Worm (Caenorhabditis elegans): Measurements from ENCODE around the gene C10C5.4.

Gene C10C5.4

ce11 chrIV:9333007-9333406, 45.3 kb upstream of the C10C5.4 start (continued):
- 0 out of 2 replicates have a peak, but pooled peaks have one; percentile 27 for TF ChIP-seq lin-1 (GFP tag; IDR thresholded peaks at IDR 0.05)
- TF ChIP-seq set-16 (GFP tag; IDR thresholded peaks at IDR 0.05), result no peak
- no peak for TF ChIP-seq T26A8.4 (GFP tag; IDR thresholded peaks at IDR 0.05)
- TF ChIP-seq egl-43 (GFP tag; IDR thresholded peaks at IDR 0.05), result no peak
- peak; percentile 39; the same call in 1 of the 2 replicates for TF ChIP-seq lin-38 (GFP tag; IDR thresholded peaks at IDR 0.05)
- peak; percentile 88 for TF ChIP-seq php-3 (GFP tag; IDR thresholded peaks at IDR 0.05)
- no peak for TF ChIP-seq mxl-2 (GFP tag; conservative IDR thresholded peaks at IDR 0.05)
- TF ChIP-seq T20F7.1 (GFP tag; optimal IDR thresholded peaks at IDR 0.05), result peak; percentile 29
- TF ChIP-seq lin-13 (GFP tag; optimal IDR thresholded peaks at IDR 0.05), result no peak
- no peak for TF ChIP-seq gei-8 (GFP tag; optimal IDR thresholded peaks at IDR 0.05)
- TF ChIP-seq pqm-1 (tag; optimal IDR thresholded peaks at IDR 0.05), result peak; percentile 97
- peak; percentile 24 for TF ChIP-seq nhr-102 (tag; optimal IDR thresholded peaks at IDR 0.05)
- no peak for TF ChIP-seq lin-29 (GFP tag; IDR thresholded peaks at IDR 0.05)

ce11 chrIV:9335552-9336251, 42.6 kb upstream of the C10C5.4 start, which contains the start of the genes coa-4 and T20D3.14:
Gene coa-4, minus strand, starts transcription at chrIV:9335602.
Gene T20D3.14, minus strand, starts transcription at chrIV:9335909.
- TF ChIP-seq lsy-2 (tag; optimal IDR thresholded peaks at IDR 0.05) (peak in 1 of 2 experiments; percentile 57), dve-1 (tag; optimal IDR thresholded peaks at IDR 0.05; ENCODE audit: insufficient read depth) (peak; percentile 69), ctbp-1 (GFP tag; IDR thresholded peaks at IDR 0.05) (no peak), nhr-28 (tag; optimal IDR thresholded peaks at IDR 0.05) (peak; percentile 27), mxl-2 (GFP tag; conservative IDR thresholded peaks at IDR 0.05) (no peak), ceh-28 (tag; optimal IDR thresholded peaks at IDR 0.05) (no peak), nhr-77 (tag; optimal IDR thresholded peaks at IDR 0.05) (peak; percentile 23), pqm-1 (tag; optimal IDR thresholded peaks at IDR 0.05) (peak; percentile 24), hmg-1.1 (GFP tag; IDR thresholded peaks at IDR 0.05) (0 out of 2 replicates have a peak, but pooled peaks have one; percentile 40), lin-39 (tag; optimal IDR thresholded peaks at IDR 0.05) (no peak), F10B5.3 (tag; optimal IDR thresholded peaks at IDR 0.05) (no peak), mep-1 (tag; optimal IDR thresholded peaks at IDR 0.05) (peak; percentile 55), snpc-1.2 (GFP tag; IDR thresholded peaks at IDR 0.05) (no peak), lin-1 (GFP tag; IDR thresholded peaks at IDR 0.05) (peak; percentile 49; the same call in 1 of the 2 replicates), pha-4 (GFP tag; IDR thresholded peaks at IDR 0.05) (no peak), pha-4 (tag; optimal IDR thresholded peaks at IDR 0.05) (peak; percentile 40), unc-130 (GFP tag; optimal IDR thresholded peaks at IDR 0.05) (no peak), nhr-25 (tag; optimal IDR thresholded peaks at IDR 0.05; ENCODE audit: borderline replicate concordance, insufficient read depth) (no peak), dmd-6 (GFP tag; IDR thresholded peaks at IDR 0.05) (peak; percentile 75), daf-16 (GFP tag; optimal IDR thresholded peaks at IDR 0.05) (no peak), daf-16 (tag; optimal IDR thresholded peaks at IDR 0.05) (peak; percentile 64), lin-38 (GFP tag; IDR thresholded peaks at IDR 0.05) (peak; percentile 29; the same call in 1 of the 2 replicates), nhr-11 (tag; optimal IDR thresholded peaks at IDR 0.05) (no peak), nhr-48 (tag; optimal IDR thresholded peaks at IDR 0.05) (no peak), mes-2 (tag; optimal IDR thresholded peaks at IDR 0.05; ENCODE audit: poor library complexity, severe bottlenecking) (peak; percentile 56), nhr-10 (tag; optimal IDR thresholded peaks at IDR 0.05) (no peak), aha-1 (tag) (peak; percentile 63), Y105C5A.15 (GFP tag; IDR thresholded peaks at IDR 0.05) (no peak), dpl-1 (GFP tag; optimal IDR thresholded peaks at IDR 0.05) (peak; percentile 35), T26A8.4 (GFP tag; IDR thresholded peaks at IDR 0.05) (no peak), hlh-11 (tag; optimal IDR thresholded peaks at IDR 0.05) (peak; percentile 64), ceh-20 (GFP tag; IDR thresholded peaks at IDR 0.05) (0 out of 2 replicates have a peak, but pooled peaks have one; percentile 8), D1046.2 (GFP tag; IDR thresholded peaks at IDR 0.05) (no peak), T20F7.1 (GFP tag; optimal IDR thresholded peaks at IDR 0.05) (no peak), hlh-30 (tag; optimal IDR thresholded peaks at IDR 0.05; ENCODE audit: insufficient read depth) (peak; percentile 57)

Data from whole organism, L4 larva.